Worm (Caenorhabditis elegans) whole organism, L3 larva: ENCODE data around the gene gem-1.

Experiments
- ceh-82 ChIP-seq: fragments of 150-350 bp; optimal IDR thresholded peaks from 2 replicates; lab custom pipeline; 2014; ENCODE audit warnings: missing biosample characterization, missing genetic modification characterization
- mdl-1 ChIP-seq: fragments of 150-350 bp; optimal IDR thresholded peaks from 2 replicates; lab custom pipeline; 2014; ENCODE audit warnings: missing biosample characterization, missing genetic modification characterization
- nhr-12 ChIP-seq: fragments of 150-350 bp; optimal IDR thresholded peaks from 2 replicates; lab custom pipeline; 2014; ENCODE audit warnings: missing biosample characterization, missing genetic modification characterization
- pqm-1 ChIP-seq: fragments of 150-350 bp; optimal IDR thresholded peaks from 2 replicates; lab custom pipeline; 2017; ENCODE audit warnings: missing biosample characterization, missing genetic modification characterization, inconsistent platforms
- snpc-4 ChIP-seq: fragments of 150-350 bp; optimal IDR thresholded peaks from 2 replicates; lab custom pipeline; 2014; ENCODE audit warnings: missing biosample characterization, missing genetic modification characterization

ce11 chrX:13366955-13367354 lies 9.8 kb downstream of the gem-1 start:
- TF ChIP-seq mdl-1 (tag; lab: Kevin White, UChicago) (no peak), ceh-82 (tag; lab: Kevin White, UChicago) (no peak), nhr-12 (tag; lab: Kevin White, UChicago) (no peak), pqm-1 (no peak), snpc-4 (no peak)
